Worm (Caenorhabditis elegans) whole organism, midembryonic: ENCODE results near the gene lgc-53.

Source experiments
- cog-1 ChIP-seq: sonication (generic microtip); optimal IDR thresholded peaks from 2 replicates; lab custom pipeline; 2016; ENCODE audit warnings: missing genetic modification characterization, missing compliant biosample characterization
- flt-1 ChIP-seq: fragments of 200-800 bp; sonication (Bioruptor generic); IDR thresholded peaks from 2 replicates; pipeline ENCODE4 v1.3.6; 2022; ENCODE audit warnings: missing genetic modification characterization, missing compliant biosample characterization
- klf-2 ChIP-seq: fragments of 200-800 bp; sonication (Bioruptor generic); conservative IDR thresholded peaks from 2 replicates; pipeline ENCODE4 v1.3.6; 2022; ENCODE audit warnings: missing genetic modification reagents, missing genetic modification characterization, missing compliant biosample characterization
- med-1 ChIP-seq: sonication (generic microtip); optimal IDR thresholded peaks from 2 replicates; lab custom pipeline; 2017; ENCODE audit warnings: missing genetic modification characterization, mild to moderate bottlenecking, missing compliant biosample characterization, antibody characterized with exemption, missing genetic modification reagents; ENCODE audit not compliant: insufficient read depth
- ref-1 ChIP-seq: fragments of 200-800 bp; sonication (Bioruptor generic); conservative IDR thresholded peaks from 2 replicates; pipeline ENCODE4 v1.3.6; 2022; ENCODE audit warnings: missing genetic modification reagents, missing genetic modification characterization, missing compliant biosample characterization
- tab-1 ChIP-seq: fragments of 200-800 bp; sonication (Bioruptor generic); IDR thresholded peaks from 2 replicates; pipeline ENCODE4 v1.3.6; 2022; ENCODE audit warnings: missing genetic modification characterization, missing compliant biosample characterization
- ztf-23 ChIP-seq: fragments of 200-800 bp; sonication (Bioruptor generic); IDR thresholded peaks from 2 replicates; pipeline ENCODE4 v1.3.6; 2022; ENCODE audit warnings: missing genetic modification reagents, missing genetic modification characterization, missing compliant biosample characterization
- ztf-29 ChIP-seq: fragments of 200-800 bp; sonication (Bioruptor generic); IDR thresholded peaks from 2 replicates; pipeline ENCODE4 v1.3.6; 2022; ENCODE audit warnings: missing genetic modification reagents, missing genetic modification characterization, missing compliant biosample characterization

ce11 chrX:16672661-16673060 is 38.8 kb upstream of the lgc-53 start:
- TF ChIP-seq ref-1 (GFP tag; lab: Robert Waterston, UW) (no peak), med-1 (GFP tag; lab: Kevin White, UChicago) (no peak), klf-2 (GFP tag; lab: Robert Waterston, UW) (no peak), flt-1 (no peak), tab-1 (GFP tag; lab: Robert Waterston, UW) (no peak), ztf-23 (GFP tag; lab: Robert Waterston, UW) (no peak), ztf-29 (GFP tag; lab: Robert Waterston, UW) (no peak), cog-1 (no peak)
